Worm (Caenorhabditis elegans) whole organism, dauer: ENCODE results near the gene ddx-19.

ENCODE experiments used
- unc-62 ChIP-seq: sonication (generic microtip); optimal IDR thresholded peaks from 2 replicates; lab custom pipeline; 2017; ENCODE audit warnings: missing biosample characterization, missing genetic modification reagents, missing genetic modification characterization

The ddx-19 gene

DNA sequence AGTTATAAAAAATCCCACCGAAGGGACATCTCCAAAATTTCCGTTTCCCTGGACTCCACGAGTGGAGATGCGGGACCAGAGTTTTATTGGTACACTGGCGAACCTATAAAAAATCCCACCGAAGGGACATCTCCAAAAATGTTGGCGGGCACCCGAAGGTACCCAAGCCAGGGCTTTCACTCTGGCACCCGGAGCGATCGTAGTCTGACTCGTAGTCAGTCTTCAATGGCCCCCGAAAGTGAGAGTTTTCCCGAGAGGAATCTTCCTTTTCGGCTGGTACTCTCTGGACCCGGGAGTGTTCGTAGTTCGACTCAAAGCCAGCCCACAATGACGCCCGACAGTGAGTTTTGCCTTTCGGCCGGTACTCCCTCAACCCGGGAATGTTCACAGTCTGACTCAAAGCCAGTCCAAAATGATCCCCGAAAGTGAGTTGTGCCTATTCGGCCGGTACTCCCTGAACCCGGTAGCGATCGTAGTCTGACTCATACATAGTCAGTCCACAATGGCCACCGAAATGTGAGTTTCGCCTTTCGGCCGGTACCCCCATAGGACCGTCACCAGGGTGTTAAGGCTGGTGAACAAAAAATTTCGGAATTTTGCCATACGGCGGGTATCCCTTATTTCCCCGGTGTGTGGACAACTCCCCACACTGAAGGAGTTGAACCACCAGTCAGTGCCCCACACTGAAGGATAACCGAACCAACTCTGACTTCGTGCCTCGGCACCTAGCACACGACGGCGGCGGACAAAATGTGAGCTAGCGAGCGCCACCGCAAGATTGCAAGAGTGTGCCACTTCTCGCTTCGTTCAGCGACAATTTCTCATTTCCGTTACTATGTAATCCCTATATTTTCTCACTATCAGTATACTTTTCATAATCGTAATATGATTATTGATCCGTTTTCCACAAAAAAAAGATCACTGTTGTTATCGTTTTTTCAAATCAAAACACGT, 7.4 kb upstream of the ddx-19 start:
- no peak for TF ChIP-seq unc-62 (GFP tag; lab: Kevin White, UChicago)

DNA sequence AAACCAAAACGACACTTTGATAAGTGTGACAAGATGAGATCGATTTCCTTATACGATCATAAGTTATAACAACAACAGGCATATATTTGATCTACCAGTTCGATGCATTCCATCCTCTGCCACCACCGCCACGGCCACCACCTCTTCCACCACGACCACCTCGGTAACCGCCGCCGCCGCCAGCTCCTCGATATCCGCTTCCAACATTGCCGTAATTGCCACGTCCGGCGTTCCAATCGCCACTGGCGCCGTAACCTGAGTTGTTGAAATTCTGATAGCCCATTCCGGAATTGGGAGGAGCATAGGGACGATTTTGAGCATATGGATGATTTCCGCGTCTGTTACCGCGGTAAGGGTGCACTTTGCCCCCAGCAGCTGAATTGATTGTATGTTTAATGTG, 6.2 kb upstream of the ddx-19 start:
- no peak for TF ChIP-seq unc-62 (GFP tag; lab: Kevin White, UChicago)

DNA sequence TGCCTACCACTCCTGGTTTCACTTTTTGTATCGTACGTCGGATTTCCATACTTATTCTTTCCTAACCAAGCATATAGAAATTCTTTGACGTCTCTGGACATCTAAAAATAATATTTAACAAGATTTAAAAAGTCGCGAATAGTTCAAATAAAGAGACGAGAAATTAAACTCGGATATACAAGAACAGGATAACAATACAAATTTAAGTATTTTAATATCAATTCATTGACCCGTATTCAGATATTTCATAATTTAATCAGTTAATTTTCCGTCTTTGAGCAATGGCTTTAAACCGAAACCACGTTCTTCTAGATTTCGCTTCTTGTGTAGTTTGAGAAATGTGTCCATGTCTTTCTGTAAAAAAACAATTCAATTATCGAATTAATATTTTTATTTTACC, 1.1 kb upstream of the ddx-19 start, which contains the start of gene rha-1:
Gene rha-1, minus strand, starts transcription at position 101 of the 400 bp plus-strand sequence.
- no peak for TF ChIP-seq unc-62 (GFP tag; lab: Kevin White, UChicago)

DNA sequence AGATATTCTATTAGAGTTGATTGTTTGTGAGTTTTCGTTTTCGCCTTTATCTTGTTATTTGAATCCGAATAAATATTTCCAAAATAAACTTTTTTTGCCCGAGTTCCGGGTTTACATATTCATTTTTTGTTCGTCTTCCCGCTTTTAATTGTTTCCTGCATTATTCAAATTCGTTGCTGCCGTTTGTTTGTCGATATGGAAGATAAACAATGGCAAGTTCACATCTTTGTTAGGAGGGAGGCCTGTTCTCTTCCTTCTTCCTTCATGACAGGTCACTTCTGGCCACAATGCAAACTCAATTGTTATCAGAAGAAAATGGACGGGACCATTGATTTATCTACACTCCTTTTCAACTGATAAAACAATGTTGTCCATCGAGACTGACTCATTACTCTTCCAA, 4.9 kb downstream of the ddx-19 start:
- no peak for TF ChIP-seq unc-62 (GFP tag; lab: Kevin White, UChicago)

ce11 chrII:8890017-8890416, 5.3 kb downstream of the ddx-19 start:
- TF ChIP-seq unc-62 (GFP tag; lab: Kevin White, UChicago), result no peak

DNA sequence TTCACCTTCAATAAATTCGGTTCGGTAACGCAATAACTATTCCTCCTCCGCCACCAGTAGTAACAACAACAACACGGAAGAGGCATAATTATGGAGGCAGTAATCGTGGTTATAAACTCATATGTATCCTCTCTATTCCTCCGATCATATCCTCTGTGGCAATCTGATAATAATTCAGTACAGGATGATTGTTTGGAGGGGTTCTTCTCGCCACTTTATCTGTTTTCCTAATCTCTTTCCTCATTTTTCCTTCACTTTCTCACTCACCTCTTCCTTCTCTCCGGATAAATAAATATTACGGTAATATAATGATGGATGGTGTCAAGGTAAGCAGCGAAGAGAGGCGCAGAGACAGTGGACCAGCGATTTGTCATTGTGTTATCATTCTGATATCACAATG, 5.8 kb downstream of the ddx-19 start:
- no peak for TF ChIP-seq unc-62 (GFP tag; lab: Kevin White, UChicago)

DNA sequence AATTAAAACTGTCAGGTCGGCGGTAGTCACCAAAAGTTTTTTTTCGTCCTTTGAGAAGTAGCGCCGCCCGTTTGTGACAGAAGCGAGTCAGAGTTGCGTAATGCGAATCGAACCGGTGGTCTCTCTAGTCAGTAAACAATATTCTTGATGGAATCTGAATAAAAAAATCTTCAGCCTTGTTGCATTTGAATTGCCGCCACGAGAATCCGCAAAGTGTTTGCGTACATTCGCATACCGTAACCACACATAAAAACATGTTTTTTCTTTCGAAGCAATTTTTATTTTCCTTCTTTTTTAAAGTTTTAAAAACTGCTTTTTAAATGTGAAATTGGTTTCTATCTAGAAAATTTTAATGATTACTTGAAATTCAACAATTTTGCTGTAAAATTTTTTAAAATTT, 6.3 kb downstream of the ddx-19 start:
- no peak for TF ChIP-seq unc-62 (GFP tag; lab: Kevin White, UChicago)

DNA sequence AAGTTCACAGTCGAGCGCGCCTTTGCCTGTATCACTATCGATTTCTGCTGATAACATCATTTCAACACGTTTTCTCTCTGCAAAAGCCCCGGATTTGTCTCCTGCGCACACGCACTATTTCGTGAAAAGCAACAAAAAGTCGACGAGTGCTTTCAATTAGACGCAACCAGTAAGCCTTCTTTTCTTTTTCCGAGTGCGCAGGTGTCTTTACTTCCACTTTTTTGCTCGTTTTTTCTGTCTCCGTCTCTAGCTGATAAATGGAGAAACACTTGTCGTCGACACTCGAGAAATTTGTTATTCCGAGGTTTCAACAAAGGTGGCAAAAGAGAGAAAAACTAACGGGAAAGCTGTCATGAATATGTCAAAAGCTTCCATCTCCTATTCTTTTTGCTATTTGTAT, 6.9 kb downstream of the ddx-19 start:
- no peak for TF ChIP-seq unc-62 (GFP tag; lab: Kevin White, UChicago)

DNA sequence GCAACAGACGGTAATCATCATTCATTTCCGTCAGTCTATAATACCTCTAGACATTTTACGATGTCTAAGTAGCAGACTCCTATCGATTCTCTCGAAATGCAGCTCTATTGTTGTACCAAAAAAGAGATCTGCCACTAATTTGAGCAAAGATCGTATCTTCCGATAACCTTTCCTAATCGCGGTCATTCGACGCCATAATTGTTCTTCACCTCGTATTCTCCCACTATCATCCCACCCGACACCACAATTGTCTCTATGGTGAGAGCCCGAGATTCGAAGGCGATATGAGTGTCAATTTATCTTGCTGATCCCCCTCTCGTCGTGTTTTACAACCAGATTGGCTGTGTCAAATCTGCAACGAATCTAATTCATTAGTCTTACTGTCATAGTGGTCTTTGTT, 10.7 kb downstream of the ddx-19 start:
- no peak for TF ChIP-seq unc-62 (GFP tag; lab: Kevin White, UChicago)

DNA sequence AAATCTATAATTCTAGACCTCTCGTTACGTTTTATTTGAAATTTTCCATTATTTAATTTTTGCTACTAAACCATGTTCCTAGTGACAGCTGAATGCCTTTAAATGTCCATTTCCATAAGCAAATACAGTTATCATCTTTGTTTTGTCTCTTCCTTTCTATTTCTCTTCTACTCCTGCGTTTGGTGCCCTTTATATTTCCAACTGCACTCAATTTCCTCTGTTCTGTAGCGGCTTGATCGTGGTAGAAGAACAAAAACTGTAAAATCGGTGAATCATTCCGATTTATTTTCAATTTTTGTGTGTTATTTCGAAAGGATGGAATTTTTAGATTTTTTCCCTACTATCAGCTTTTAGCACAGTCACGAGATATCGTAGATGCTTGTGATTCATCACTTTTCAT, 11.2 kb downstream of the ddx-19 start:
- no peak for TF ChIP-seq unc-62 (GFP tag; lab: Kevin White, UChicago)

- no peak for TF ChIP-seq unc-62 (GFP tag; lab: Kevin White, UChicago)
Measured at ce11 chrII:8896541-8896940, 11.8 kb downstream of the ddx-19 start, which contains the start of gene lat-1. Gene lat-1, plus strand, starts transcription at chrII:8896841.

ce11 chrII:8897244-8897643, 12.5 kb downstream of the ddx-19 start:
- TF ChIP-seq unc-62 (GFP tag; lab: Kevin White, UChicago), result no peak

ce11 chrII:8898582-8899356, 14.1 kb downstream of the ddx-19 start:
- no peak for TF ChIP-seq unc-62 (GFP tag; lab: Kevin White, UChicago)

- no peak for TF ChIP-seq unc-62 (GFP tag; lab: Kevin White, UChicago)
Measured at ce11 chrII:8899357-8899748, 14.7 kb downstream of the ddx-19 start.

ce11 chrII:8903871-8904270, 19.2 kb downstream of the ddx-19 start:
- TF ChIP-seq unc-62 (GFP tag; lab: Kevin White, UChicago), result no peak

ce11 chrII:8911929-8912328, 27.2 kb downstream of the ddx-19 start, which contains the start of gene B0457.4:
Gene B0457.4, minus strand, starts transcription at chrII:8912029.
- no peak for TF ChIP-seq unc-62 (GFP tag; lab: Kevin White, UChicago)
